Fruit fly (Drosophila melanogaster) whole organism, embryonic: ENCODE measurements around the gene CG42671.

Experiments
- CG1024 ChIP-seq: fragments of 200-800 bp; sonication (Bioruptor generic); IDR thresholded peaks from 2 replicates; pipeline ENCODE4 v1.3.6; 2022; ENCODE audit warnings: missing biosample characterization, missing genetic modification characterization
- CG11504 ChIP-seq: fragments of 200-800 bp; sonication (Bioruptor generic); optimal IDR thresholded peaks from 3 replicates; lab custom pipeline; 2019; ENCODE audit warnings: missing biosample characterization, mild to moderate bottlenecking, missing genetic modification characterization, moderate library complexity
- CG12659 ChIP-seq: fragments of 200-800 bp; sonication (Bioruptor generic); optimal IDR thresholded peaks from 3 replicates; lab custom pipeline; 2017; ENCODE audit warnings: mild to moderate bottlenecking, missing biosample characterization, missing genetic modification reagents, missing genetic modification characterization
- CG13287 ChIP-seq: fragments of 200-800 bp; sonication (Bioruptor generic); IDR thresholded peaks from 2 replicates; pipeline ENCODE4 v1.3.6; 2022; ENCODE audit warnings: missing biosample characterization, missing genetic modification characterization; ENCODE audit not compliant: partially characterized antibody
- CG14710 ChIP-seq: fragments of 200-800 bp; sonication (Bioruptor generic); optimal IDR thresholded peaks from 3 replicates; lab custom pipeline; 2019; ENCODE audit warnings: missing biosample characterization, mild to moderate bottlenecking, missing genetic modification characterization, moderate library complexity
- CG15479 ChIP-seq: fragments of 200-800 bp; sonication (Bioruptor generic); optimal IDR thresholded peaks from 3 replicates; lab custom pipeline; 2019; ENCODE audit warnings: missing biosample characterization, mild to moderate bottlenecking, missing genetic modification characterization, moderate library complexity
- CG1792 ChIP-seq: fragments of 200-800 bp; sonication (Bioruptor generic); optimal IDR thresholded peaks from 2 replicates; lab custom pipeline; 2016; ENCODE audit warnings: missing biosample characterization, missing genetic modification characterization
- CG2116 ChIP-seq: fragments of 200-800 bp; sonication (Bioruptor generic); optimal IDR thresholded peaks from 3 replicates; lab custom pipeline; 2018; ENCODE audit warnings: missing biosample characterization, mild to moderate bottlenecking, missing genetic modification characterization
- CG2199 ChIP-seq: fragments of 200-800 bp; sonication (Bioruptor generic); IDR thresholded peaks from 3 replicates; pipeline ENCODE4 v1.3.6; 2022; ENCODE audit warnings: missing biosample characterization, missing genetic modification characterization
- CG2712 ChIP-seq: fragments of 200-800 bp; optimal IDR thresholded peaks from 3 replicates; lab custom pipeline; 2019; ENCODE audit warnings: missing biosample characterization, mild to moderate bottlenecking, missing genetic modification characterization, moderate library complexity
- CG30020 ChIP-seq: fragments of 200-800 bp; optimal IDR thresholded peaks from 2 replicates; lab custom pipeline; 2019; ENCODE audit warnings: missing biosample characterization, mild to moderate bottlenecking, missing genetic modification characterization, moderate library complexity
- CG3163 ChIP-seq: fragments of 200-800 bp; sonication (Bioruptor generic); optimal IDR thresholded peaks from 3 replicates; lab custom pipeline; 2016; ENCODE audit warnings: missing biosample characterization, missing genetic modification characterization
- CG3281 ChIP-seq: fragments of 200-800 bp; sonication (Bioruptor generic); optimal IDR thresholded peaks from 3 replicates; lab custom pipeline; 2017; ENCODE audit warnings: missing biosample characterization, mild to moderate bottlenecking, missing genetic modification characterization
- CG33213 ChIP-seq: fragments of 200-800 bp; sonication (Bioruptor generic); optimal IDR thresholded peaks from 3 replicates; lab custom pipeline; 2016; ENCODE audit warnings: missing biosample characterization, missing genetic modification characterization
- CG3407 ChIP-seq: fragments of 200-800 bp; sonication (Bioruptor generic); optimal IDR thresholded peaks from 2 replicates; lab custom pipeline; 2018; ENCODE audit warnings: missing biosample characterization, mild to moderate bottlenecking, missing genetic modification characterization
- CG3838 ChIP-seq: fragments of 200-800 bp; sonication (Bioruptor generic); optimal IDR thresholded peaks from 3 replicates; lab custom pipeline; 2016; ENCODE audit warnings: missing biosample characterization, missing genetic modification characterization
- CG4707 ChIP-seq: fragments of 200-800 bp; sonication (Bioruptor generic); optimal IDR thresholded peaks from 2 replicates; lab custom pipeline; 2018; ENCODE audit warnings: missing biosample characterization, mild to moderate bottlenecking, missing genetic modification characterization, moderate library complexity
- CG6689 ChIP-seq: fragments of 200-800 bp; sonication (Bioruptor generic); IDR thresholded peaks from 2 replicates; pipeline ENCODE4 v1.3.6; 2022; ENCODE audit warnings: missing biosample characterization, missing genetic modification characterization
- CG6854 ChIP-seq: fragments of 200-800 bp; sonication (Bioruptor generic); optimal IDR thresholded peaks from 3 replicates; lab custom pipeline; 2017; ENCODE audit warnings: missing biosample characterization, mild to moderate bottlenecking, missing genetic modification characterization
- CG7839 ChIP-seq: fragments of 200-800 bp; sonication (Bioruptor generic); optimal IDR thresholded peaks from 3 replicates; lab custom pipeline; 2018; ENCODE audit warnings: missing biosample characterization, mild to moderate bottlenecking, missing genetic modification characterization, moderate library complexity
- CG8765 ChIP-seq: fragments of 200-800 bp; sonication (Bioruptor generic); IDR thresholded peaks from 2 replicates; pipeline ENCODE4 v1.3.6; 2022; ENCODE audit warnings: missing biosample characterization, missing genetic modification characterization
- Elba2 ChIP-seq: fragments of 200-800 bp; sonication (Bioruptor generic); optimal IDR thresholded peaks from 3 replicates; lab custom pipeline; 2016; ENCODE audit warnings: missing biosample characterization, missing genetic modification characterization
- Ets65A ChIP-seq: fragments of 200-800 bp; sonication (Bioruptor generic); peaks from one replicate; lab custom pipeline; 2016; ENCODE audit warnings: missing biosample characterization, missing genetic modification characterization
- HmgZ ChIP-seq: fragments of 200-800 bp; sonication (Bioruptor generic); optimal IDR thresholded peaks from 2 replicates; lab custom pipeline; 2018; ENCODE audit warnings: missing biosample characterization, mild to moderate bottlenecking, missing genetic modification characterization
- Kr ChIP-seq: fragments of 200-800 bp; sonication (Bioruptor generic); optimal IDR thresholded peaks from 2 replicates; lab custom pipeline; 2017; ENCODE audit warnings: missing biosample characterization, mild to moderate bottlenecking, missing genetic modification characterization
- MTF-1 ChIP-seq: fragments of 200-800 bp; sonication (Bioruptor generic); optimal IDR thresholded peaks from 2 replicates; lab custom pipeline; 2018; ENCODE audit warnings: missing biosample characterization, mild to moderate bottlenecking, missing genetic modification characterization, borderline replicate concordance
- Pdp1 ChIP-seq, 2 experiments: fragments of 200-800 bp; sonication (Bioruptor generic); optimal IDR thresholded peaks; 3 replicates each; lab custom pipeline; 2016; ENCODE audit warnings: missing biosample characterization in 2 of 2, missing genetic modification characterization in 2 of 2, mild to moderate bottlenecking in 1 of 2, moderate library complexity in 1 of 2
- Rfx ChIP-seq: fragments of 200-800 bp; sonication (Bioruptor generic); IDR thresholded peaks from 2 replicates; pipeline ENCODE4 v1.3.6; 2022; ENCODE audit warnings: missing biosample characterization, missing genetic modification characterization
- Taf1 ChIP-seq: fragments of 200-800 bp; sonication (Bioruptor generic); IDR thresholded peaks from 2 replicates; pipeline ENCODE4 v1.3.6; 2022; ENCODE audit warnings: missing biosample characterization, missing genetic modification characterization
- Vsx1 ChIP-seq: fragments of 200-800 bp; sonication (Bioruptor generic); optimal IDR thresholded peaks from 2 replicates; lab custom pipeline; 2017; ENCODE audit warnings: missing biosample characterization, mild to moderate bottlenecking, missing genetic modification characterization, missing genetic modification reagents
- ac ChIP-seq: fragments of 200-800 bp; sonication (Bioruptor generic); optimal IDR thresholded peaks from 3 replicates; lab custom pipeline; 2017; ENCODE audit warnings: missing biosample characterization, mild to moderate bottlenecking, missing genetic modification characterization
- cato ChIP-seq: fragments of 200-800 bp; sonication (Bioruptor generic); optimal IDR thresholded peaks from 2 replicates; lab custom pipeline; 2016; ENCODE audit warnings: missing biosample characterization, missing genetic modification characterization, borderline replicate concordance
- chm ChIP-seq: fragments of 200-800 bp; sonication (Bioruptor generic); IDR thresholded peaks from 2 replicates; pipeline ENCODE4 v1.3.6; 2022; ENCODE audit warnings: missing biosample characterization, missing genetic modification characterization
- crol ChIP-seq: fragments of 200-800 bp; sonication (Bioruptor generic); IDR thresholded peaks from 2 replicates; pipeline ENCODE4 v1.3.6; 2022; ENCODE audit warnings: missing biosample characterization, missing genetic modification characterization
- crp ChIP-seq, 2 experiments: fragments of 200-800 bp; sonication (Bioruptor generic); optimal IDR thresholded peaks; 2 replicates in 1 of 2; 3 replicates in 1 of 2; lab custom pipeline; 2017; ENCODE audit warnings: missing biosample characterization in 2 of 2, missing genetic modification characterization in 2 of 2, mild to moderate bottlenecking in 1 of 2, moderate library complexity in 1 of 2
- dm ChIP-seq: fragments of 200-800 bp; sonication (Bioruptor generic); optimal IDR thresholded peaks from 3 replicates; lab custom pipeline; 2016; ENCODE audit warnings: missing biosample characterization, missing genetic modification characterization
- nmo ChIP-seq: fragments of 200-800 bp; sonication (Bioruptor generic); optimal IDR thresholded peaks from 2 replicates; lab custom pipeline; 2018; ENCODE audit warnings: missing biosample characterization, mild to moderate bottlenecking, missing genetic modification characterization, moderate library complexity
- otp ChIP-seq: fragments of 200-800 bp; sonication (Bioruptor generic); IDR thresholded peaks from 3 replicates; pipeline ENCODE4, ENCODE4 v1.3.6; 2022; ENCODE audit warnings: missing biosample characterization, missing genetic modification characterization
- peb ChIP-seq: fragments of 200-800 bp; sonication (Bioruptor generic); IDR thresholded peaks from 2 replicates; pipeline ENCODE4 v1.3.6; 2022; ENCODE audit warnings: missing biosample characterization, missing genetic modification characterization
- pfk ChIP-seq: fragments of 200-800 bp; sonication (Bioruptor generic); optimal IDR thresholded peaks from 2 replicates; lab custom pipeline; 2018; ENCODE audit warnings: missing biosample characterization, mild to moderate bottlenecking, missing genetic modification characterization, moderate library complexity
- phol ChIP-seq: fragments of 200-800 bp; sonication (Bioruptor generic); optimal IDR thresholded peaks from 3 replicates; lab custom pipeline; 2018; ENCODE audit warnings: missing biosample characterization, mild to moderate bottlenecking, missing genetic modification characterization, moderate library complexity
- scrt ChIP-seq: fragments of 200-800 bp; sonication (Bioruptor generic); optimal IDR thresholded peaks from 2 replicates; lab custom pipeline; 2018; ENCODE audit warnings: missing biosample characterization, mild to moderate bottlenecking, missing genetic modification characterization, moderate library complexity
- shn ChIP-seq: fragments of 200-800 bp; sonication (Bioruptor generic); optimal IDR thresholded peaks from 3 replicates; lab custom pipeline; 2016; ENCODE audit warnings: missing biosample characterization, missing genetic modification characterization
- slou ChIP-seq: fragments of 200-800 bp; sonication (Bioruptor generic); optimal IDR thresholded peaks from 3 replicates; lab custom pipeline; 2016; ENCODE audit warnings: missing biosample characterization, missing genetic modification characterization
- sna ChIP-seq: fragments of 200-800 bp; sonication (Bioruptor generic); IDR thresholded peaks from 2 replicates; pipeline ENCODE4 v1.3.6; 2022; ENCODE audit warnings: missing biosample characterization, missing genetic modification characterization; ENCODE audit not compliant: partially characterized antibody
- vfl ChIP-seq: fragments of 200-800 bp; sonication (Bioruptor generic); optimal IDR thresholded peaks from 2 replicates; lab custom pipeline; 2016; ENCODE audit warnings: missing biosample characterization, missing genetic modification characterization
- vvl ChIP-seq: fragments of 200-800 bp; sonication (Bioruptor generic); IDR thresholded peaks from 2 replicates; pipeline ENCODE4 v1.3.6; 2022; ENCODE audit warnings: missing biosample characterization, missing genetic modification characterization

CG42671 gene

dm6 chr3L:11246046-11246887 is 32.0 kb downstream of the CG42671 start:
- TF ChIP-seq CG3838 (GFP tag; lab: Kevin White, UChicago) (peak; percentile 72), Vsx1 (GFP tag; lab: Kevin White, UChicago) (peak; percentile 34), crol (GFP tag; lab: Robert Waterston, UW) (0 out of 2 replicates have a peak, but pooled peaks have one; percentile 35), otp (GFP tag; lab: Robert Waterston, UW) (peak; percentile 52; the same call in 1 of the 3 replicates), CG6689 (GFP tag; lab: Robert Waterston, UW) (0 out of 2 replicates have a peak, but pooled peaks have one; percentile 20), MTF-1 (GFP tag; lab: Kevin White, UChicago) (peak; percentile 16), pfk (GFP tag; lab: Kevin White, UChicago) (peak; percentile 69), CG30020 (tag; lab: Kevin White, UChicago) (no peak), CG4707 (GFP tag; lab: Kevin White, UChicago) (peak; percentile 91), CG3407 (GFP tag; lab: Kevin White, UChicago) (peak; percentile 100), CG3281 (GFP tag; lab: Kevin White, UChicago) (no peak), slou (GFP tag; lab: Kevin White, UChicago) (no peak), vfl (peak; percentile 7), CG6854 (peak; percentile 26), CG7839 (tag; lab: Kevin White, UChicago) (peak; percentile 5), CG33213 (peak; percentile 7), CG3163 (peak; percentile 85), CG11504 (peak; percentile 32), Taf1 (no peak), crp (GFP tag; optimal IDR thresholded peaks at IDR 0.05; lab: Kevin White, UChicago) (peak in 1 of 2 experiments; percentile 61), sna (GFP tag; lab: Robert Waterston, UW) (0 out of 2 replicates have a peak, but pooled peaks have one; percentile 61), CG15479 (peak; percentile 62), vvl (GFP tag; lab: Robert Waterston, UW) (peak; percentile 68), shn (GFP tag; lab: Kevin White, UChicago) (no peak), CG8765 (no peak), CG13287 (GFP tag; lab: Robert Waterston, UW) (peak; percentile 37; the same call in 1 of the 2 replicates), CG1792 (GFP tag; lab: Kevin White, UChicago) (peak; percentile 25), CG12659 (GFP tag; lab: Kevin White, UChicago) (no peak), HmgZ (tag; lab: Kevin White, UChicago) (peak; percentile 17), scrt (GFP tag; lab: Kevin White, UChicago) (peak; percentile 18), dm (GFP tag; lab: Kevin White, UChicago) (peak; percentile 19), Rfx (GFP tag; lab: Robert Waterston, UW) (peak; percentile 26; the same call in 1 of the 2 replicates), ac (peak; percentile 39), Pdp1 (GFP tag; optimal IDR thresholded peaks at IDR 0.05; lab: Kevin White, UChicago) (peak in 1 of 2 experiments; percentile 14), CG2116 (peak; percentile 0), Ets65A (peak; percentile 49), chm (peak; percentile 80), CG2712 (tag; lab: Kevin White, UChicago) (peak; percentile 45), Kr (GFP tag; lab: Kevin White, UChicago) (peak; percentile 55), CG1024 (GFP tag; lab: Robert Waterston, UW) (no peak), peb (GFP tag; lab: Robert Waterston, UW) (no peak), nmo (peak; percentile 4), CG14710 (tag; lab: Kevin White, UChicago) (no peak), Elba2 (GFP tag; lab: Kevin White, UChicago) (peak; percentile 94), phol (peak; percentile 15), cato (GFP tag; lab: Kevin White, UChicago) (no peak), CG2199 (GFP tag; lab: Robert Waterston, UW) (peak; percentile 84; the same call in 1 of the 3 replicates)
